Worm (Caenorhabditis elegans) whole organism, L3 larva: ENCODE measurements around the gene ulp-1.

ENCODE experiments used
- ama-1 ChIP-seq: fragments of 150-350 bp; optimal IDR thresholded peaks from 2 replicates; lab custom pipeline; 2018
- daf-12 ChIP-seq: fragments of 150-350 bp; optimal IDR thresholded peaks from 2 replicates; lab custom pipeline; 2014; ENCODE audit warnings: missing biosample characterization, missing genetic modification reagents, missing genetic modification characterization
- elt-1 ChIP-seq: fragments of 150-350 bp; optimal IDR thresholded peaks from 2 replicates; lab custom pipeline; 2014; ENCODE audit warnings: missing biosample characterization, missing genetic modification characterization
- elt-3 ChIP-seq, 3 experiments: fragments of 150-350 bp in 1 of 3; sonication (generic microtip) in 2 of 3; optimal IDR thresholded peaks; 2 replicates in 2 of 3; 4 replicates in 1 of 3; lab custom pipeline; 2014 to 2017; ENCODE audit warnings: missing biosample characterization in 3 of 3, missing genetic modification characterization in 3 of 3
- fkh-10 ChIP-seq: sonication (generic microtip); optimal IDR thresholded peaks from 2 replicates; lab custom pipeline; 2017; ENCODE audit warnings: missing biosample characterization, missing genetic modification reagents, missing genetic modification characterization
- fkh-2 ChIP-seq: fragments of 150-350 bp; optimal IDR thresholded peaks from 2 replicates; lab custom pipeline; 2014; ENCODE audit warnings: missing biosample characterization, missing genetic modification reagents, missing genetic modification characterization
- fos-1 ChIP-seq: fragments of 150-350 bp; optimal IDR thresholded peaks from 2 replicates; lab custom pipeline; 2014; ENCODE audit warnings: missing biosample characterization, missing genetic modification characterization
- hmg-11 ChIP-seq: sonication (generic microtip); optimal IDR thresholded peaks from 2 replicates; lab custom pipeline; 2016; ENCODE audit warnings: missing genetic modification characterization, missing compliant biosample characterization
- nhr-76 ChIP-seq: fragments of 150-350 bp; sonication (generic microtip); optimal IDR thresholded peaks from 5 replicates; lab custom pipeline; 2014; ENCODE audit warnings: missing biosample characterization, missing genetic modification characterization
- pha-4 ChIP-seq: fragments of 150-350 bp; optimal IDR thresholded peaks from 2 replicates; lab custom pipeline; 2014; ENCODE audit warnings: missing biosample characterization, missing genetic modification reagents, missing genetic modification characterization
- pqm-1 ChIP-seq: fragments of 150-350 bp; optimal IDR thresholded peaks from 2 replicates; lab custom pipeline; 2017; ENCODE audit warnings: missing biosample characterization, missing genetic modification characterization, inconsistent platforms
- snpc-4 ChIP-seq: fragments of 150-350 bp; optimal IDR thresholded peaks from 2 replicates; lab custom pipeline; 2014; ENCODE audit warnings: missing biosample characterization, missing genetic modification characterization
- zag-1 ChIP-seq: fragments of 150-350 bp; optimal IDR thresholded peaks from 2 replicates; lab custom pipeline; 2014; ENCODE audit warnings: missing biosample characterization, missing genetic modification characterization

- TF ChIP-seq snpc-4 (tag; lab: Kevin White, UChicago) = no peak
- no peak for TF ChIP-seq fkh-2 (tag; lab: Kevin White, UChicago)
- no peak for TF ChIP-seq elt-1 (tag; lab: Kevin White, UChicago)
- TF ChIP-seq zag-1 (tag; lab: Kevin White, UChicago) = no peak
- no peak for TF ChIP-seq fos-1 (tag; lab: Kevin White, UChicago)
- TF ChIP-seq fkh-10 = no peak
- peak; percentile 5 for TF ChIP-seq pha-4 (tag; lab: Kevin White, UChicago)
- no peak for TF ChIP-seq ama-1 (lab: Kevin White, UChicago)
- no peak for TF ChIP-seq elt-3 (tag; optimal IDR thresholded peaks at IDR 0.05; lab: Kevin White, UChicago)
- TF ChIP-seq nhr-76 (tag; lab: Kevin White, UChicago) = no peak
- no peak for TF ChIP-seq pqm-1
- no peak for TF ChIP-seq daf-12 (tag; lab: Kevin White, UChicago)
- no peak for TF ChIP-seq hmg-11 (tag; lab: Kevin White, UChicago)
Observed at ce11 chrIII:5140559-5140958, 29.0 kb downstream of the ulp-1 start.
